Fruit fly (Drosophila melanogaster) whole organism, pupa: ENCODE results near the gene COX5A.

Experiments
- CG10348 ChIP-seq: fragments of 200-800 bp; sonication (Bioruptor generic); IDR thresholded peaks from 2 replicates; pipeline ENCODE4 v1.3.6; 2022; ENCODE audit warnings: missing biosample characterization, missing genetic modification characterization
- CG14655 ChIP-seq: fragments of 200-800 bp; sonication (Bioruptor generic); optimal IDR thresholded peaks from 3 replicates; lab custom pipeline; 2017; ENCODE audit warnings: mild to moderate bottlenecking, missing biosample characterization, missing genetic modification reagents, missing genetic modification characterization
- CG17806 ChIP-seq: fragments of 200-800 bp; sonication (Bioruptor generic); optimal IDR thresholded peaks from 2 replicates; lab custom pipeline; 2018; ENCODE audit warnings: missing biosample characterization, mild to moderate bottlenecking, missing genetic modification characterization, moderate library complexity
- CG4496 ChIP-seq: fragments of 200-800 bp; sonication (Bioruptor generic); IDR thresholded peaks from 3 replicates; pipeline ENCODE4 v1.3.6; 2022; ENCODE audit warnings: missing biosample characterization, missing genetic modification characterization
- CG8159 ChIP-seq: fragments of 200-800 bp; sonication (Bioruptor generic); optimal IDR thresholded peaks from 3 replicates; lab custom pipeline; 2018; ENCODE audit warnings: missing biosample characterization, mild to moderate bottlenecking, missing genetic modification characterization, moderate library complexity
- D1 ChIP-seq: fragments of 200-800 bp; sonication (Bioruptor generic); optimal IDR thresholded peaks from 2 replicates; lab custom pipeline; 2018; ENCODE audit warnings: missing biosample characterization, mild to moderate bottlenecking, missing genetic modification characterization, moderate library complexity
- EcR ChIP-seq: fragments of 200-800 bp; sonication (Bioruptor generic); optimal IDR thresholded peaks from 3 replicates; lab custom pipeline; 2019; ENCODE audit warnings: missing biosample characterization, missing genetic modification characterization, mild to moderate bottlenecking, moderate library complexity, missing genetic modification reagents
- gl ChIP-seq: fragments of 200-800 bp; sonication (Bioruptor generic); optimal IDR thresholded peaks from 2 replicates; lab custom pipeline; 2018; ENCODE audit warnings: missing biosample characterization, mild to moderate bottlenecking, missing genetic modification characterization
- rn ChIP-seq: fragments of 200-800 bp; sonication (Bioruptor generic); IDR thresholded peaks from 2 replicates; pipeline ENCODE4 v1.3.6; 2022; ENCODE audit warnings: missing biosample characterization, missing genetic modification characterization

dm6 chr3R:11868562-11868961, 49.4 kb downstream of the COX5A start:
- TF ChIP-seq EcR (GFP tag; lab: Kevin White, UChicago) (no peak), D1 (no peak), CG4496 (GFP tag; lab: Robert Waterston, UW) (no peak), rn (GFP tag; lab: Robert Waterston, UW) (no peak), gl (no peak), CG10348 (GFP tag; lab: Robert Waterston, UW) (no peak), CG14655 (no peak), CG17806 (tag; lab: Kevin White, UChicago) (no peak), CG8159 (tag; lab: Kevin White, UChicago) (no peak)
